Fruit fly (Drosophila melanogaster) Kc167 (cell line): ENCODE data around the gene LanB1.

ENCODE experiments used
- Myc ChIP-seq: fragments of >200 bp; optimal IDR thresholded peaks from 2 replicates; lab custom pipeline; 2017; ENCODE audit warnings: missing external identifiers
- Sin3A ChIP-seq: fragments of >200 bp; optimal IDR thresholded peaks from 2 replicates; lab custom pipeline; 2018; ENCODE audit warnings: missing external identifiers
- h ChIP-seq: fragments of >200 bp; optimal IDR thresholded peaks from 3 replicates; lab custom pipeline; 2018; ENCODE audit warnings: missing external identifiers
- insv ChIP-seq: fragments of >200 bp; optimal IDR thresholded peaks from 3 replicates; lab custom pipeline; 2018; ENCODE audit warnings: missing external identifiers
- psq ChIP-seq: fragments of >200 bp; optimal IDR thresholded peaks from 2 replicates; lab custom pipeline; 2017; ENCODE audit warnings: missing external identifiers
- ttk ChIP-seq: sonication (Bioruptor generic); optimal IDR thresholded peaks from 2 replicates; lab custom pipeline; 2017; ENCODE audit warnings: missing external identifiers

DNA sequence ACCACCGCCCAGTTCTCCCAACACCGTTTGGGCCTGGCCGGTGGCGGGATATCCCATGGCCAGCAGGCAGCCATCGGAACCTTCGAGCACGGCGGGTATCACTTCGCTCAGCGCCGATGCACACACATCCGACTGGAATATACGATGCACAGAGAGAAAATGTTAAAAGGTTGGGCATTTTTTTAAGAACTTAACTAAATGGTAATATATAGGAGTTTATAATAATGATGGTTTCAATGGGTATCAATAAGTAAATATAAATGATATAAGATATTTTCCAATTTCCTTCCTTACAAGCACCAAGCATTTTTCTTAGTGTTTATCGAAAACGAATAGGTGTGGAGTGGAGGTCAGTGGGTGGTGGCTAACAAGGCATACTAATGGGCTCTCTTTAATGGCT, 40.4 kb downstream of the LanB1 start:
- TF ChIP-seq insv (lab: Kevin White, UChicago) (no peak), ttk (no peak), h (lab: Kevin White, UChicago) (no peak), Myc (no peak), psq (lab: Kevin White, UChicago) (no peak), Sin3A (lab: Kevin White, UChicago) (no peak)
